Worm (Caenorhabditis elegans) whole organism, young adult: ENCODE results near the gene C05E11.6.
A peak's percentile ranks its signal among the peaks of the same experiment; 100 is the strongest.

ENCODE experiments used
- B0019.2 ChIP-seq: fragments of 200-800 bp; sonication (Bioruptor generic); conservative IDR thresholded peaks from 2 replicates; pipeline ENCODE4 v1.3.6; 2022; ENCODE audit warnings: missing genetic modification reagents, missing genetic modification characterization, missing compliant biosample characterization
- B0035.1 ChIP-seq: sonication (generic microtip); optimal IDR thresholded peaks from 2 replicates; lab custom pipeline; 2016; ENCODE audit warnings: missing genetic modification characterization, mild to moderate bottlenecking, missing compliant biosample characterization, missing genotype, missing genetic modification reagents
- B0261.1 ChIP-seq: sonication (generic microtip); optimal IDR thresholded peaks from 2 replicates; lab custom pipeline; 2016; ENCODE audit warnings: mild to moderate bottlenecking, missing genetic modification characterization, moderate library complexity, missing compliant biosample characterization
- F52B5.7 ChIP-seq: sonication (generic microtip); optimal IDR thresholded peaks from 2 replicates; lab custom pipeline; 2016; ENCODE audit warnings: mild to moderate bottlenecking, missing genetic modification characterization, missing compliant biosample characterization
- T26A5.8 ChIP-seq: sonication (generic microtip); optimal IDR thresholded peaks from 2 replicates; lab custom pipeline; 2016; ENCODE audit warnings: missing genetic modification characterization, missing compliant biosample characterization
- Y53F4B.3 ChIP-seq: fragments of 200-800 bp; sonication (Bioruptor generic); IDR thresholded peaks from 2 replicates; pipeline ENCODE4 v1.3.6; 2022; ENCODE audit warnings: missing genetic modification reagents, missing genetic modification characterization, missing compliant biosample characterization
- Y95B8A.8 ChIP-seq: fragments of 200-800 bp; sonication (Bioruptor generic); IDR thresholded peaks from 2 replicates; pipeline ENCODE4 v1.3.6; 2022; ENCODE audit warnings: missing genetic modification reagents, missing genetic modification characterization, missing compliant biosample characterization
- ZK185.1 ChIP-seq: sonication (generic microtip); optimal IDR thresholded peaks from 2 replicates; lab custom pipeline; 2016; ENCODE audit warnings: mild to moderate bottlenecking, missing genetic modification characterization, missing compliant biosample characterization; ENCODE audit not compliant: poor library complexity, severe bottlenecking
- aptf-3 ChIP-seq: fragments of 200-800 bp; sonication (Bioruptor generic); IDR thresholded peaks from 2 replicates; pipeline ENCODE4 v1.3.6; 2022; ENCODE audit warnings: missing genetic modification characterization, missing compliant biosample characterization
- cebp-1 ChIP-seq, 2 experiments: fragments of 200-800 bp in 1 of 2; sonication (Bioruptor generic) in 1 of 2; sonication (generic microtip) in 1 of 2; IDR thresholded peaks in 1 of 2; optimal IDR thresholded peaks in 1 of 2; 2 replicates each; pipeline versions ENCODE4 v1.3.6 to Lab custom; 2017 to 2022; ENCODE audit warnings: missing compliant biosample characterization in 2 of 2, missing genetic modification characterization in 2 of 2, mild to moderate bottlenecking in 1 of 2, missing genetic modification reagents in 1 of 2, moderate library complexity in 1 of 2
- ceh-100 ChIP-seq: fragments of 200-800 bp; sonication (Bioruptor generic); IDR thresholded peaks from 2 replicates; pipeline ENCODE4 v1.3.6; 2022; ENCODE audit warnings: missing genetic modification reagents, missing genetic modification characterization, missing compliant biosample characterization
- ceh-58 ChIP-seq: fragments of 200-800 bp; sonication (Bioruptor generic); IDR thresholded peaks from 2 replicates; pipeline ENCODE4 v1.3.6; 2022; ENCODE audit warnings: missing genetic modification characterization, missing compliant biosample characterization
- ceh-79 ChIP-seq: sonication (generic microtip); optimal IDR thresholded peaks from 2 replicates; lab custom pipeline; 2017; ENCODE audit warnings: mild to moderate bottlenecking, missing genetic modification characterization, missing compliant biosample characterization
- dox-1 ChIP-seq: fragments of 200-800 bp; sonication (Bioruptor generic); IDR thresholded peaks from 2 replicates; pipeline ENCODE4 v1.3.6; 2022; ENCODE audit warnings: missing genetic modification reagents, missing genetic modification characterization, missing compliant biosample characterization
- ets-4 ChIP-seq: fragments of 200-800 bp; sonication (Bioruptor generic); optimal IDR thresholded peaks from 2 replicates; lab custom pipeline; 2018; ENCODE audit warnings: mild to moderate bottlenecking, missing genetic modification characterization, missing compliant biosample characterization
- gei-17 ChIP-seq: fragments of 200-800 bp; sonication (Bioruptor generic); optimal IDR thresholded peaks from 2 replicates; lab custom pipeline; 2018; ENCODE audit warnings: mild to moderate bottlenecking, missing genetic modification characterization, missing compliant biosample characterization
- hlh-12 ChIP-seq: sonication (generic microtip); optimal IDR thresholded peaks from 2 replicates; lab custom pipeline; 2016; ENCODE audit warnings: missing genetic modification characterization, missing compliant biosample characterization
- hrde-1 ChIP-seq: sonication (generic microtip); optimal IDR thresholded peaks from 2 replicates; lab custom pipeline; 2016; ENCODE audit warnings: missing genetic modification characterization, mild to moderate bottlenecking, missing compliant biosample characterization, moderate library complexity, missing genotype, missing genetic modification reagents, borderline replicate concordance
- let-526 ChIP-seq: fragments of 200-800 bp; sonication (Bioruptor generic); IDR thresholded peaks from 2 replicates; pipeline ENCODE4 v1.3.6; 2022; ENCODE audit warnings: missing genetic modification reagents, missing genetic modification characterization, missing compliant biosample characterization
- madf-10 ChIP-seq: sonication (generic microtip); optimal IDR thresholded peaks from 2 replicates; lab custom pipeline; 2016; ENCODE audit warnings: mild to moderate bottlenecking, missing genetic modification characterization, missing compliant biosample characterization
- mes-4 ChIP-seq: sonication (generic microtip); optimal IDR thresholded peaks from 2 replicates; lab custom pipeline; 2016; ENCODE audit warnings: missing genotype, missing genetic modification characterization, missing compliant biosample characterization
- nfya-1 ChIP-seq: sonication (generic microtip); optimal IDR thresholded peaks from 2 replicates; lab custom pipeline; 2017; ENCODE audit warnings: antibody characterized with exemption, missing compliant biosample characterization, missing genetic modification characterization, borderline replicate concordance; ENCODE audit not compliant: insufficient read depth
- nfyb-1 ChIP-seq: fragments of 200-800 bp; sonication (Bioruptor generic); IDR thresholded peaks from 2 replicates; pipeline ENCODE4 v1.3.6; 2022; ENCODE audit warnings: missing genetic modification reagents, missing genetic modification characterization, missing compliant biosample characterization
- nhr-120 ChIP-seq: fragments of 200-800 bp; sonication (Bioruptor generic); IDR thresholded peaks from 2 replicates; pipeline ENCODE4 v1.3.6; 2022; ENCODE audit warnings: missing genetic modification characterization, missing compliant biosample characterization
- nhr-27 ChIP-seq: fragments of 200-800 bp; sonication (Bioruptor generic); optimal IDR thresholded peaks from 2 replicates; lab custom pipeline; 2018; ENCODE audit warnings: mild to moderate bottlenecking, missing genetic modification characterization, moderate library complexity, missing compliant biosample characterization
- nhr-80 ChIP-seq: sonication (generic microtip); optimal IDR thresholded peaks from 2 replicates; lab custom pipeline; 2016; ENCODE audit warnings: missing genetic modification characterization, missing compliant biosample characterization
- pha-4 ChIP-seq: fragments of 150-350 bp; sonication (generic microtip); optimal IDR thresholded peaks from 2 replicates; lab custom pipeline; 2014; ENCODE audit warnings: missing biosample characterization, missing genetic modification reagents, missing genetic modification characterization
- rpc-1 ChIP-seq, 2 experiments: fragments of 150-350 bp in 1 of 2; sonication (generic microtip) in 1 of 2; optimal IDR thresholded peaks; 2 replicates each; lab custom pipeline; 2014 to 2018; ENCODE audit warnings: missing biosample characterization in 1 of 2, missing genetic modification characterization in 1 of 2, missing genetic modification reagents in 1 of 2, missing genotype in 1 of 2
- snpc-1.1 ChIP-seq: sonication (generic microtip); optimal IDR thresholded peaks from 2 replicates; lab custom pipeline; 2017; ENCODE audit warnings: missing genetic modification characterization, mild to moderate bottlenecking, missing compliant biosample characterization, antibody characterized with exemption, moderate library complexity, missing genotype, missing genetic modification reagents; ENCODE audit not compliant: insufficient read depth
- snpc-3.4 ChIP-seq: sonication (generic microtip); optimal IDR thresholded peaks from 2 replicates; lab custom pipeline; 2017; ENCODE audit warnings: missing genetic modification characterization, mild to moderate bottlenecking, missing compliant biosample characterization, antibody characterized with exemption, moderate library complexity, missing genotype, missing genetic modification reagents
- snpc-4 ChIP-seq, 5 experiments: fragments of 150-350 bp in 1 of 5; sonication (generic microtip) in 4 of 5; optimal IDR thresholded peaks; 2 replicates each; lab custom pipeline; 2014 to 2018; ENCODE audit warnings: missing genetic modification characterization in 5 of 5, missing biosample characterization in 3 of 5, antibody characterized with exemption in 2 of 5, mild to moderate bottlenecking in 2 of 5, missing compliant biosample characterization in 2 of 5, missing genotype in 2 of 5, moderate library complexity in 2 of 5, missing genetic modification reagents in 1 of 5
- sptf-2 ChIP-seq: fragments of 200-800 bp; sonication (Bioruptor generic); optimal IDR thresholded peaks from 2 replicates; lab custom pipeline; 2018; ENCODE audit warnings: mild to moderate bottlenecking, missing genetic modification characterization, missing compliant biosample characterization
- tbx-9 ChIP-seq: sonication (generic microtip); optimal IDR thresholded peaks from 2 replicates; lab custom pipeline; 2016; ENCODE audit warnings: borderline replicate concordance, missing genetic modification characterization, inconsistent platforms, missing compliant biosample characterization
- tlf-1 ChIP-seq: fragments of 200-800 bp; sonication (Bioruptor generic); optimal IDR thresholded peaks from 2 replicates; lab custom pipeline; 2018; ENCODE audit warnings: mild to moderate bottlenecking, missing genetic modification characterization, missing compliant biosample characterization
- xnd-1 ChIP-seq: sonication (generic microtip); optimal IDR thresholded peaks from 2 replicates; lab custom pipeline; 2016; ENCODE audit warnings: missing genotype, missing genetic modification reagents, missing genetic modification characterization, missing compliant biosample characterization
- ztf-22 ChIP-seq: fragments of 200-800 bp; sonication (Bioruptor generic); optimal IDR thresholded peaks from 2 replicates; lab custom pipeline; 2018; ENCODE audit warnings: mild to moderate bottlenecking, missing genetic modification characterization, moderate library complexity, missing compliant biosample characterization
- ztf-26 ChIP-seq: sonication (generic microtip); optimal IDR thresholded peaks from 2 replicates; lab custom pipeline; 2017; ENCODE audit warnings: missing genetic modification characterization, missing compliant biosample characterization

Gene C05E11.6

DNA sequence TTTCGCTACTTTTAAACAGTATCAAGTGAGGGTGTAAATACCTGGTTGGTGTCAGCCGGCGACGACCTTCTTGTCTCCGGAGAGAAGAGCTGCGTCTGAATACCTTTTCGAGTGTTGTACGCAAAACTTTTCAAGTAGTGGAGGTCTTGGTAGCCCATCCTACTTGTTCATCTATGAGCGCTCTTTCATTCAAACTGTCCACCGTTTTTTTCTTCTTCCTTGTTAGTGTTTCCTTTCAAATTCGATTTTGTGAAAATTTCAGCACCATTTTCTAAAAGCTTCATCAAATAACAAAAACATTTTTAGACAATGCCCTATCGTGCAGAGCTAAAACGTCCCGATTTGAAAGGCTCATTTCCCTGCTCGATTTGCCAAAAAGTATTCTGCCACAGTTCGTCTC, 7.6 kb upstream of the C05E11.6 start, which contains the start of gene ham-2 (continued):
- TF ChIP-seq Y95B8A.8 (no peak), nhr-120 (GFP tag; lab: Robert Waterston, UW) (no peak)
- TF ChIP-seq, all 124 proteins: peak for 0

DNA sequence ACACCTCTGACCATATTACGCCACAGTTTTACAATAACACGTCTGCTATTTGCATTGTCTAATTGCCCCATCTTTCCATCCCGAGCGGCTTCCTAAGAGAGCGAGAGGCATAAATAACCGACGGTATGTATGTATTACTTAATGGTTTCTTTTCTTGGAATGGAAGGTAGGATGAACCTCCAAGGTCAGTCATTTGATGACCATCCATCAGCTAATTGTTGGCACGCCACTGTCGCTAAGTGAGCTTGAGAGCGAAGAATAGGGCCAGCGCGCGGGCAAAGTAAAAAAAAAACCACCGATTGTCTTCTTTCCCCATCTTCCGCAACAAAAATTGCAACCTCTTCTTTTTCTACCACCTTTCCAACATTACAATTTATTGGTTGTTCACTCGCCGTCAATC, 5.9 kb upstream of the C05E11.6 start:
- TF ChIP-seq mes-4 (tag; lab: Kevin White, UChicago) (no peak), F52B5.7 (no peak), pha-4 (no peak), aptf-3 (GFP tag; lab: Robert Waterston, UW) (no peak), ZK185.1 (no peak), snpc-4 (GFP tag; optimal IDR thresholded peaks at IDR 0.05; lab: Kevin White, UChicago) (no peak), snpc-4 (tag; optimal IDR thresholded peaks at IDR 0.05; lab: Kevin White, UChicago) (no peak), ceh-100 (GFP tag; lab: Robert Waterston, UW) (no peak), xnd-1 (tag; lab: Kevin White, UChicago) (no peak), snpc-3.4 (tag; lab: Kevin White, UChicago) (no peak), let-526 (GFP tag; lab: Robert Waterston, UW) (no peak)

DNA sequence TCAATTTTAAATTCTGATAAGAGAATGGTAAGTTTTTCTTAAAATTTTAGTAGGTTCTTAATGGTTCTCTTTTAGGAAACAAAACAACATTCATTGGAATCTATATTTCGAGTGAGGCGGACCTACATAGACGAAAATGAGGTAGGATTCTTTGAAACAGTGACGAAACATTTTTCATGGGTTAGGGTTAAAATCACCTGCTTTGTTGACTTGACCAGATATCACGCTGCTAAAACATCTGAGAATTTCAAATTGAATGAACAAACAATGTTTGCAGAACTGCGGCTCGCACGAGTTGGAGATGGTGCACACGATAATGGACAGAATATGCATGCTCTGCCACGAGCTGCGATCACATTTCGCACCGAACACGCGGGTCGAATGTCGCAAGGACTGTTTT, 325 bp downstream of the C05E11.6 start:
- TF ChIP-seq snpc-4 (GFP tag; optimal IDR thresholded peaks at IDR 0.05; lab: Kevin White, UChicago), result no peak
- no peak for TF ChIP-seq snpc-4 (tag; optimal IDR thresholded peaks at IDR 0.05; lab: Kevin White, UChicago)
- TF ChIP-seq hrde-1 (tag; lab: Kevin White, UChicago), result no peak

DNA sequence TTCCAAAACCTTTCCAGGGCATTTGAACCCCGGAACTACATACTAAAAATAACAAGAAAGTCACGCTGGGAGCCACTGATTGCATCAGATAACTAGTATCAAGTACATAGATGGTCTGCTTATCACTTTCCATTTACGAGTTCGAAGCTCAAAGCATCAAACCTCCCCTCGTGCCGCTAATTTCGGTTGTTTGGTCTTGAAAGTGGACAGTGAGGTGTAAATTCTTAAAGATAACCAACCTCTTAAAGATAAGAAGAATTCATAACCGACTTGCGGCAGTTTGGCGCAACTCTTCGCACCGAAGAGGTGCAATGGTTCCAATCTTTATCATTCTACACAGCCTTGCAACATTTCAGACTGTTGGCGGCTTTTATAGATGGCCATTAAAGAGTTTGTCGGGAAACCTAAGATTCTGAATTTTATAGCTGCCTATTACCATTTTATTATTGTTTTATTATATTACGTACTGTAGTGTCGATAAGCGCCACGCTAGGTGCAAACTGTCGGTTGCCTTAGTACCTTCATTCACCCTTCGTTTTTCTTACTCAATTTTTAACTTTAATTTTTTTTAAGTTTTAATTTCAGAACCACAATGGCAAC, 2.9 kb downstream of the C05E11.6 start, which contains the start of gene amt-4:
Gene amt-4, plus strand, starts transcription at position 586 of the 600 bp plus-strand sequence.
- TF ChIP-seq B0261.1 (tag; lab: Kevin White, UChicago) (no peak), B0035.1 (no peak), ztf-26 (tag; lab: Kevin White, UChicago) (no peak), nhr-27 (tag; lab: Kevin White, UChicago) (no peak), snpc-1.1 (no peak), tbx-9 (tag; lab: Kevin White, UChicago) (no peak), nhr-80 (peak; percentile 91), ceh-79 (tag; lab: Kevin White, UChicago) (no peak), T26A5.8 (tag; lab: Kevin White, UChicago) (no peak), ceh-58 (GFP tag; lab: Robert Waterston, UW) (no peak), tlf-1 (no peak), ets-4 (GFP tag; lab: Kevin White, UChicago) (no peak), ztf-22 (GFP tag; lab: Kevin White, UChicago) (peak; percentile 0), gei-17 (no peak), Y53F4B.3 (GFP tag; lab: Robert Waterston, UW) (no peak), nfyb-1 (no peak), B0019.2 (GFP tag; lab: Robert Waterston, UW) (no peak), nfya-1 (tag; lab: Kevin White, UChicago) (no peak), xnd-1 (tag; lab: Kevin White, UChicago) (no peak), sptf-2 (no peak), rpc-1 (optimal IDR thresholded peaks at IDR 0.05; lab: Kevin White, UChicago) (no peak), rpc-1 (tag; optimal IDR thresholded peaks at IDR 0.05; lab: Kevin White, UChicago) (no peak), snpc-3.4 (tag; lab: Kevin White, UChicago) (no peak), hlh-12 (tag; lab: Kevin White, UChicago) (no peak), cebp-1 (GFP tag; IDR thresholded peaks at IDR 0.05; lab: Robert Waterston, UW) (no peak), cebp-1 (tag; optimal IDR thresholded peaks at IDR 0.05; lab: Kevin White, UChicago) (no peak), dox-1 (GFP tag; lab: Robert Waterston, UW) (0 out of 2 replicates have a peak, but pooled peaks have one; percentile 26), madf-10 (tag; lab: Kevin White, UChicago) (no peak)
